Fruit fly (Drosophila melanogaster) whole organism, prepupa: ENCODE data around the gene CG7739.

Experiments used
- Blimp-1 ChIP-seq: fragments of 200-800 bp; sonication (Bioruptor generic); optimal IDR thresholded peaks from 3 replicates; lab custom pipeline; 2017; ENCODE audit warnings: missing biosample characterization, missing genetic modification characterization, mild to moderate bottlenecking, moderate library complexity, missing genetic modification reagents
- CG10631 ChIP-seq: fragments of 200-800 bp; sonication (Bioruptor generic); optimal IDR thresholded peaks from 2 replicates; lab custom pipeline; 2016; ENCODE audit warnings: missing biosample characterization, missing genetic modification characterization
- CG10669 ChIP-seq: fragments of 200-800 bp; sonication (Bioruptor generic); optimal IDR thresholded peaks from 3 replicates; lab custom pipeline; 2018; ENCODE audit warnings: missing biosample characterization, mild to moderate bottlenecking, missing genetic modification characterization, moderate library complexity
- CG11294 ChIP-seq: fragments of 200-800 bp; sonication (Bioruptor generic); IDR thresholded peaks from 2 replicates; pipeline ENCODE4 v1.3.6; 2022; ENCODE audit warnings: missing biosample characterization, missing genetic modification characterization
- CG15336 ChIP-seq: fragments of 200-800 bp; sonication (Bioruptor generic); IDR thresholded peaks from 2 replicates; pipeline ENCODE4 v1.3.6; 2022; ENCODE audit warnings: missing biosample characterization, missing genetic modification characterization
- CG1621 ChIP-seq: fragments of 200-800 bp; sonication (Bioruptor generic); optimal IDR thresholded peaks from 3 replicates; lab custom pipeline; 2018; ENCODE audit warnings: missing biosample characterization, mild to moderate bottlenecking, missing genetic modification characterization
- CG16779 ChIP-seq: fragments of 200-800 bp; sonication (Bioruptor generic); optimal IDR thresholded peaks from 3 replicates; lab custom pipeline; 2017; ENCODE audit warnings: missing biosample characterization, mild to moderate bottlenecking, missing genetic modification characterization
- CG3032 ChIP-seq: fragments of 200-800 bp; optimal IDR thresholded peaks from 2 replicates; lab custom pipeline; 2019; ENCODE audit warnings: missing biosample characterization, mild to moderate bottlenecking, missing genetic modification characterization, moderate library complexity
- CG31627 ChIP-seq: fragments of 200-800 bp; sonication (Bioruptor generic); optimal IDR thresholded peaks from 3 replicates; lab custom pipeline; 2016; ENCODE audit warnings: missing biosample characterization, missing genetic modification characterization
- CG3919 ChIP-seq: fragments of 200-800 bp; sonication (Bioruptor generic); optimal IDR thresholded peaks from 3 replicates; lab custom pipeline; 2016; ENCODE audit warnings: missing biosample characterization, missing genetic modification characterization
- CG4318 ChIP-seq: fragments of 200-800 bp; sonication (Bioruptor generic); optimal IDR thresholded peaks from 3 replicates; lab custom pipeline; 2017; ENCODE audit warnings: missing biosample characterization, mild to moderate bottlenecking, missing genetic modification characterization
- CG6163 ChIP-seq: fragments of 200-800 bp; sonication (Bioruptor generic); IDR thresholded peaks from 3 replicates; pipeline ENCODE4 v1.3.6; 2022; ENCODE audit warnings: missing biosample characterization, missing genetic modification characterization
- CG6792 ChIP-seq: fragments of 200-800 bp; sonication (Bioruptor generic); optimal IDR thresholded peaks from 3 replicates; lab custom pipeline; 2016; ENCODE audit warnings: missing biosample characterization, missing genetic modification characterization
- CG6808 ChIP-seq: fragments of 200-800 bp; sonication (Bioruptor generic); optimal IDR thresholded peaks from 3 replicates; lab custom pipeline; 2017; ENCODE audit warnings: missing biosample characterization, missing genetic modification characterization, mild to moderate bottlenecking, moderate library complexity, missing genetic modification reagents
- CG6854 ChIP-seq: fragments of 200-800 bp; sonication (Bioruptor generic); optimal IDR thresholded peaks from 2 replicates; lab custom pipeline; 2017; ENCODE audit warnings: missing biosample characterization, mild to moderate bottlenecking, missing genetic modification characterization
- CG7368 ChIP-seq: fragments of 200-800 bp; sonication (Bioruptor generic); optimal IDR thresholded peaks from 3 replicates; lab custom pipeline; 2016; ENCODE audit warnings: missing biosample characterization, missing genetic modification characterization
- CG8319 ChIP-seq: fragments of 200-800 bp; sonication (Bioruptor generic); optimal IDR thresholded peaks from 3 replicates; lab custom pipeline; 2016; ENCODE audit warnings: missing biosample characterization, missing genetic modification characterization
- CG8632 ChIP-seq: fragments of 200-800 bp; sonication (Bioruptor generic); optimal IDR thresholded peaks from 3 replicates; lab custom pipeline; 2016; ENCODE audit warnings: missing biosample characterization, missing genetic modification characterization
- CG9139 ChIP-seq: fragments of 200-800 bp; sonication (Bioruptor generic); optimal IDR thresholded peaks from 3 replicates; lab custom pipeline; 2017; ENCODE audit warnings: missing biosample characterization, mild to moderate bottlenecking, missing genetic modification characterization
- Eip75B ChIP-seq: fragments of 200-800 bp; sonication (Bioruptor generic); optimal IDR thresholded peaks from 3 replicates; lab custom pipeline; 2016; ENCODE audit warnings: missing biosample characterization, missing genetic modification characterization
- Eip93F ChIP-seq: fragments of 200-800 bp; sonication (Bioruptor generic); optimal IDR thresholded peaks from 2 replicates; lab custom pipeline; 2016; ENCODE audit warnings: missing biosample characterization, mild to moderate bottlenecking, missing genetic modification characterization
- Ets21C ChIP-seq: fragments of 200-800 bp; sonication (Bioruptor generic); optimal IDR thresholded peaks from 3 replicates; lab custom pipeline; 2016; ENCODE audit warnings: missing biosample characterization, missing genetic modification characterization
- Ets96B ChIP-seq: fragments of 200-800 bp; optimal IDR thresholded peaks from 2 replicates; lab custom pipeline; 2019; ENCODE audit warnings: missing biosample characterization, mild to moderate bottlenecking, missing genetic modification characterization, moderate library complexity
- Gug ChIP-seq: fragments of 200-800 bp; sonication (Bioruptor generic); IDR thresholded peaks from 2 replicates; pipeline ENCODE4 v1.3.6; 2022; ENCODE audit warnings: missing biosample characterization, missing genetic modification characterization
- Hr38 ChIP-seq: sonication (Bioruptor generic); optimal IDR thresholded peaks from 2 replicates; lab custom pipeline; 2016; ENCODE audit warnings: missing biosample characterization, missing genetic modification characterization
- Hr39 ChIP-seq: fragments of 200-800 bp; sonication (Bioruptor generic); optimal IDR thresholded peaks from 2 replicates; lab custom pipeline; 2016; ENCODE audit warnings: missing biosample characterization, missing genetic modification characterization
- Hr4 ChIP-seq: fragments of 200-800 bp; sonication (Bioruptor generic); optimal IDR thresholded peaks from 3 replicates; lab custom pipeline; 2016; ENCODE audit warnings: missing biosample characterization, missing genetic modification characterization
- Met ChIP-seq: fragments of 200-800 bp; sonication (Bioruptor generic); optimal IDR thresholded peaks from 3 replicates; lab custom pipeline; 2016; ENCODE audit warnings: missing biosample characterization, missing genetic modification characterization
- Smox ChIP-seq: fragments of 200-800 bp; sonication (Bioruptor generic); optimal IDR thresholded peaks from 3 replicates; lab custom pipeline; 2016; ENCODE audit warnings: missing biosample characterization, missing genetic modification characterization
- Sox102F ChIP-seq: fragments of 200-800 bp; sonication (Bioruptor generic); optimal IDR thresholded peaks from 2 replicates; lab custom pipeline; 2016; ENCODE audit warnings: missing biosample characterization, mild to moderate bottlenecking, missing genetic modification characterization
- Sox14 ChIP-seq: fragments of 200-800 bp; sonication (Bioruptor generic); optimal IDR thresholded peaks from 3 replicates; lab custom pipeline; 2016; ENCODE audit warnings: missing biosample characterization, missing genetic modification characterization
- Sox15 ChIP-seq: fragments of 200-800 bp; sonication (Bioruptor generic); optimal IDR thresholded peaks from 3 replicates; lab custom pipeline; 2016; ENCODE audit warnings: missing biosample characterization, missing genetic modification characterization
- achi ChIP-seq: fragments of 200-800 bp; sonication (Bioruptor generic); optimal IDR thresholded peaks from 3 replicates; lab custom pipeline; 2016; ENCODE audit warnings: missing biosample characterization, missing genetic modification characterization
- acj6 ChIP-seq: fragments of 200-800 bp; sonication (Bioruptor generic); optimal IDR thresholded peaks from 3 replicates; lab custom pipeline; 2016; ENCODE audit warnings: missing biosample characterization, missing genetic modification characterization
- cyc ChIP-seq: fragments of 200-800 bp; sonication (Bioruptor generic); optimal IDR thresholded peaks from 3 replicates; lab custom pipeline; 2016; ENCODE audit warnings: missing biosample characterization, missing genetic modification characterization
- dac ChIP-seq: fragments of 200-800 bp; sonication (Bioruptor generic); optimal IDR thresholded peaks from 2 replicates; lab custom pipeline; 2017; ENCODE audit warnings: missing biosample characterization, mild to moderate bottlenecking, missing genetic modification characterization
- eg ChIP-seq: fragments of 200-800 bp; sonication (Bioruptor generic); IDR thresholded peaks from 3 replicates; pipeline ENCODE4 v1.3.6; 2022; ENCODE audit warnings: missing biosample characterization, missing genetic modification characterization
- esn ChIP-seq: fragments of 200-800 bp; sonication (Bioruptor generic); optimal IDR thresholded peaks from 2 replicates; lab custom pipeline; 2016; ENCODE audit warnings: missing biosample characterization, mild to moderate bottlenecking, missing genetic modification characterization, moderate library complexity
- fd59A ChIP-seq: fragments of 200-800 bp; sonication (Bioruptor generic); optimal IDR thresholded peaks from 2 replicates; lab custom pipeline; 2017; ENCODE audit warnings: missing biosample characterization, mild to moderate bottlenecking, missing genetic modification characterization, missing genetic modification reagents
- fd85E ChIP-seq: fragments of 200-800 bp; sonication (Bioruptor generic); optimal IDR thresholded peaks from 3 replicates; lab custom pipeline; 2016; ENCODE audit warnings: missing biosample characterization, missing genetic modification characterization
- fkh ChIP-seq: fragments of 200-800 bp; sonication (Bioruptor generic); optimal IDR thresholded peaks from 3 replicates; lab custom pipeline; 2017; ENCODE audit warnings: missing biosample characterization, mild to moderate bottlenecking, missing genetic modification characterization, moderate library complexity
- lz ChIP-seq: fragments of 200-800 bp; sonication (Bioruptor generic); optimal IDR thresholded peaks from 3 replicates; lab custom pipeline; 2016; ENCODE audit warnings: missing biosample characterization, missing genetic modification characterization
- net ChIP-seq: fragments of 200-800 bp; sonication (Bioruptor generic); optimal IDR thresholded peaks from 3 replicates; lab custom pipeline; 2016; ENCODE audit warnings: missing biosample characterization, missing genetic modification characterization
- salr ChIP-seq, 2 experiments: fragments of 200-800 bp; sonication (Bioruptor generic); optimal IDR thresholded peaks; 3 replicates each; lab custom pipeline; 2016 to 2018; ENCODE audit warnings: missing biosample characterization in 2 of 2, missing genetic modification characterization in 2 of 2, mild to moderate bottlenecking in 1 of 2
- spab ChIP-seq: fragments of 200-800 bp; sonication (Bioruptor generic); optimal IDR thresholded peaks from 2 replicates; lab custom pipeline; 2017; ENCODE audit warnings: missing biosample characterization, mild to moderate bottlenecking, missing genetic modification characterization, missing genetic modification reagents
- ss ChIP-seq, 2 experiments: fragments of 200-800 bp; sonication (Bioruptor generic); optimal IDR thresholded peaks; 2 replicates in 1 of 2; 3 replicates in 1 of 2; lab custom pipeline; 2017 to 2018; ENCODE audit warnings: mild to moderate bottlenecking in 2 of 2, missing biosample characterization in 2 of 2, missing genetic modification characterization in 2 of 2, moderate library complexity in 1 of 2
- svp ChIP-seq: fragments of 200-800 bp; sonication (Bioruptor generic); peaks from one replicate; lab custom pipeline; 2016; ENCODE audit warnings: missing biosample characterization, missing genetic modification characterization
- topi ChIP-seq: fragments of 200-800 bp; sonication (Bioruptor generic); optimal IDR thresholded peaks from 3 replicates; lab custom pipeline; 2016; ENCODE audit warnings: missing biosample characterization, missing genetic modification characterization
- vri ChIP-seq: fragments of 200-800 bp; sonication (Bioruptor generic); optimal IDR thresholded peaks from 3 replicates; lab custom pipeline; 2016; ENCODE audit warnings: missing biosample characterization, mild to moderate bottlenecking, missing genetic modification characterization

Gene CG7739

DNA sequence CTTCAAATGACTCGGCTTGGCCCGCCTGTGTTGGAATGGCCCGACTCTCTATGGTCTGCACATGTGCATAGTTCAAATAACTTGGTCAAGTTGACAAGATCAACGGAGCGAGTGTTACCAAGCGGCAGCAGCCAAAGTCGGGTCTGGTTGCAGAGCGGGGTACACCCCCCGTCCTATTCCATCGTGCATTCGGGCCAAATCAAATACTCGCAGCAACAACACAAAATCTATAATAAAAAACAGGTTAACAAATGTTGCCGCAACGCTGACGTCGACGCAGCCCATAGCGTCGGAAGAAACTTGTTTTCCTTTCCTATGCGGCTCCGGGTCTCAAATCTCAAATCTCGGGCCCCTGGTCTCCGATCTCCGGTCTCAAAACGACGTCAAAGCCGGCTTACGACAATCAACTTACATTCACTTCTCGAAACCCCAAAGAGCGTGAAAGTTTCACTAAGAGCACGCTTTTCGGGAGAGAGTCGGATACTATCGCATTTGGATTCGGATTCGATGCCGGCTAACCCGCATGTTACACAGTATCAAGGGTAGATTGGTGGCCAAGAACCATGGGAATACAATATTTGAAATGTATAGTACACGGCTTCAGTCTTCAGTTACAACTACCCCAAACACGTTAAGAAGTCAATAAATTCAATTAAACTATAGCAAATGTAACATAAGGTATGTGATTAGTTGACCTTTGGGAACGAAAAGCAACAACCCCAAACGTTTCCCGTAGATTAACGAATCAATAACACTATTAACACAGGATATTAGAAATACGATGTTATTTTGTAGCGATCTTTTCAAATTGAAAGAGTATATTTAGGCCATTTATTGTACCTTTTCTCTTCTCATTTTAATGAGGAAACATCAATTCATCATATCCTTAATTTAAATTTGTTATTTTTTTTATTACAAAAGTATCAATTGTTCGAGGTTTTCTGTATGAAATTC is 28.3 kb downstream of the CG7739 start:
- peak; percentile 71 for TF ChIP-seq CG6792
- TF ChIP-seq fd85E (GFP tag; lab: Kevin White, UChicago), result no peak
- peak; percentile 80 for TF ChIP-seq Smox (GFP tag; lab: Kevin White, UChicago)
- peak; percentile 76 for TF ChIP-seq Sox15
- peak; percentile 67 for TF ChIP-seq CG3919 (GFP tag; lab: Kevin White, UChicago)
- TF ChIP-seq CG16779 (tag; lab: Kevin White, UChicago), result peak; percentile 68
- peak; percentile 70 for TF ChIP-seq spab (GFP tag; lab: Kevin White, UChicago)
- TF ChIP-seq fkh (GFP tag; lab: Kevin White, UChicago), result peak; percentile 23
- TF ChIP-seq CG6808 (GFP tag; lab: Kevin White, UChicago), result peak; percentile 78
- 0 out of 2 replicates have a peak, but pooled peaks have one; percentile 18 for TF ChIP-seq Gug (GFP tag; lab: Robert Waterston, UW)
- TF ChIP-seq Eip93F, result no peak
- TF ChIP-seq fd59A (GFP tag; lab: Kevin White, UChicago), result peak; percentile 82
- TF ChIP-seq ss (GFP tag; optimal IDR thresholded peaks at IDR 0.05; lab: Kevin White, UChicago), result peak; percentile 57 to 75
- TF ChIP-seq CG15336, result peak; percentile 28; the same call in 1 of the 2 replicates
- peak; percentile 64 for TF ChIP-seq CG1621 (tag; lab: Kevin White, UChicago)
- peak; percentile 79 for TF ChIP-seq net
- TF ChIP-seq Sox14, result peak; percentile 77
- TF ChIP-seq Hr38, result no peak
- peak; percentile 69 for TF ChIP-seq Sox102F
- TF ChIP-seq CG11294 (GFP tag; lab: Robert Waterston, UW), result peak; percentile 37; the same call in 1 of the 2 replicates
- TF ChIP-seq CG8632 (GFP tag; lab: Kevin White, UChicago), result peak; percentile 77
- TF ChIP-seq lz, result peak; percentile 79
- TF ChIP-seq topi, result peak; percentile 83
- peak; percentile 71 for TF ChIP-seq CG3032 (tag; lab: Kevin White, UChicago)
- TF ChIP-seq CG8319 (GFP tag; lab: Kevin White, UChicago), result peak; percentile 44
- peak; percentile 79 for TF ChIP-seq CG31627 (GFP tag; lab: Kevin White, UChicago)
- TF ChIP-seq Ets21C, result peak; percentile 57
- TF ChIP-seq svp (GFP tag; lab: Kevin White, UChicago), result peak; percentile 93
- TF ChIP-seq Eip75B (GFP tag; lab: Kevin White, UChicago), result peak; percentile 76
- TF ChIP-seq cyc (GFP tag; lab: Kevin White, UChicago), result peak; percentile 77
- peak; percentile 81 for TF ChIP-seq Hr39
- TF ChIP-seq CG6163 (GFP tag; lab: Robert Waterston, UW), result peak; percentile 8; the same call in 1 of the 3 replicates
- TF ChIP-seq CG7368 (GFP tag; lab: Kevin White, UChicago), result peak; percentile 44
- peak; percentile 60 for TF ChIP-seq CG4318 (GFP tag; lab: Kevin White, UChicago)
- TF ChIP-seq vri (GFP tag; lab: Kevin White, UChicago), result peak; percentile 24
- peak; percentile 75 for TF ChIP-seq Met (GFP tag; lab: Kevin White, UChicago)
- peak; percentile 70 for TF ChIP-seq dac
- TF ChIP-seq esn (GFP tag; lab: Kevin White, UChicago), result peak; percentile 87
- peak; percentile 79 for TF ChIP-seq Hr4
- TF ChIP-seq Ets96B (tag; lab: Kevin White, UChicago), result peak; percentile 62
- TF ChIP-seq CG10631 (GFP tag; lab: Kevin White, UChicago), result peak; percentile 80
- peak; percentile 76 for TF ChIP-seq acj6 (GFP tag; lab: Kevin White, UChicago)
- peak; percentile 19 to 86 for TF ChIP-seq salr (GFP tag; optimal IDR thresholded peaks at IDR 0.05; lab: Kevin White, UChicago)
- peak; percentile 30; the same call in 1 of the 3 replicates for TF ChIP-seq eg
- TF ChIP-seq CG10669 (GFP tag; lab: Kevin White, UChicago), result peak; percentile 60
- peak; percentile 51 for TF ChIP-seq CG9139 (GFP tag; lab: Kevin White, UChicago)
- no peak for TF ChIP-seq CG6854
- peak; percentile 67 for TF ChIP-seq achi (GFP tag; lab: Kevin White, UChicago)
- peak; percentile 34 for TF ChIP-seq Blimp-1 (GFP tag; lab: Kevin White, UChicago)
